Fruit fly (Drosophila melanogaster) whole organism, embryonic: ENCODE data around the gene Wbp2.
A peak's percentile ranks its signal among the peaks of the same experiment; 100 is the strongest.

Experiments
- Aef1 ChIP-seq: fragments of 200-800 bp; sonication (Bioruptor generic); IDR thresholded peaks from 3 replicates; pipeline ENCODE4 v1.3.6; 2022; ENCODE audit warnings: missing biosample characterization, missing genetic modification characterization
- CG10147 ChIP-seq: fragments of 200-800 bp; sonication (Bioruptor generic); optimal IDR thresholded peaks from 2 replicates; lab custom pipeline; 2019; ENCODE audit warnings: missing biosample characterization, mild to moderate bottlenecking, missing genetic modification characterization, moderate library complexity
- CG10209 ChIP-seq: fragments of 200-800 bp; sonication (Bioruptor generic); optimal IDR thresholded peaks from 3 replicates; lab custom pipeline; 2017; ENCODE audit warnings: missing biosample characterization, mild to moderate bottlenecking, missing genetic modification characterization, missing genetic modification reagents
- CG11695 ChIP-seq: fragments of 200-800 bp; sonication (Bioruptor generic); IDR thresholded peaks from 3 replicates; pipeline ENCODE4 v1.3.6; 2022; ENCODE audit warnings: missing biosample characterization, missing genetic modification characterization
- CG12071 ChIP-seq: fragments of 200-800 bp; sonication (Bioruptor generic); optimal IDR thresholded peaks from 3 replicates; lab custom pipeline; 2018; ENCODE audit warnings: missing biosample characterization, mild to moderate bottlenecking, missing genetic modification characterization
- CG13287 ChIP-seq: fragments of 200-800 bp; sonication (Bioruptor generic); IDR thresholded peaks from 2 replicates; pipeline ENCODE4 v1.3.6; 2022; ENCODE audit warnings: missing biosample characterization, missing genetic modification characterization; ENCODE audit not compliant: partially characterized antibody
- CG14050 ChIP-seq: fragments of 200-800 bp; sonication (Bioruptor generic); IDR thresholded peaks from 3 replicates; pipeline ENCODE4 v1.3.6; 2022; ENCODE audit warnings: missing biosample characterization, missing genetic modification characterization
- CG15514 ChIP-seq: fragments of 200-800 bp; sonication (Bioruptor generic); optimal IDR thresholded peaks from 3 replicates; lab custom pipeline; 2017; ENCODE audit warnings: missing biosample characterization, missing genetic modification characterization, mild to moderate bottlenecking, moderate library complexity, missing genetic modification reagents
- CG17568 ChIP-seq: fragments of 200-800 bp; sonication (Bioruptor generic); optimal IDR thresholded peaks from 2 replicates; lab custom pipeline; 2018; ENCODE audit warnings: missing biosample characterization, mild to moderate bottlenecking, missing genetic modification characterization, moderate library complexity
- CG17612 ChIP-seq: fragments of 200-800 bp; sonication (Bioruptor generic); IDR thresholded peaks from 2 replicates; pipeline ENCODE4 v1.3.6; 2022; ENCODE audit warnings: missing biosample characterization, missing genetic modification characterization
- CG31388 ChIP-seq: fragments of 200-800 bp; sonication (Bioruptor generic); optimal IDR thresholded peaks from 2 replicates; lab custom pipeline; 2016; ENCODE audit warnings: missing biosample characterization, missing genetic modification characterization
- CG32772 ChIP-seq: fragments of 200-800 bp; sonication (Bioruptor generic); IDR thresholded peaks from 2 replicates; pipeline ENCODE4 v1.3.6; 2022; ENCODE audit warnings: missing biosample characterization, missing genetic modification characterization
- CG33557 ChIP-seq: fragments of 200-800 bp; sonication (Bioruptor generic); optimal IDR thresholded peaks from 2 replicates; lab custom pipeline; 2019; ENCODE audit warnings: missing biosample characterization, mild to moderate bottlenecking, missing genetic modification characterization, moderate library complexity
- CG42726 ChIP-seq: fragments of 200-800 bp; sonication (Bioruptor generic); IDR thresholded peaks from 2 replicates; pipeline ENCODE4 v1.3.6; 2022; ENCODE audit warnings: missing biosample characterization, missing genetic modification characterization; ENCODE audit not compliant: partially characterized antibody
- CG4617 ChIP-seq: fragments of 200-800 bp; sonication (Bioruptor generic); optimal IDR thresholded peaks from 3 replicates; lab custom pipeline; 2016; ENCODE audit warnings: missing biosample characterization, missing genetic modification characterization, borderline replicate concordance
- CG4854 ChIP-seq: fragments of 200-800 bp; sonication (Bioruptor generic); optimal IDR thresholded peaks from 2 replicates; lab custom pipeline; 2016; ENCODE audit warnings: missing biosample characterization, missing genetic modification characterization, inconsistent platforms
- CG8924 ChIP-seq: fragments of 200-800 bp; optimal IDR thresholded peaks from 3 replicates; lab custom pipeline; 2019; ENCODE audit warnings: missing biosample characterization, mild to moderate bottlenecking, missing genetic modification characterization, moderate library complexity
- CG9797 ChIP-seq: fragments of 200-800 bp; sonication (Bioruptor generic); optimal IDR thresholded peaks from 3 replicates; lab custom pipeline; 2018; ENCODE audit warnings: missing biosample characterization, mild to moderate bottlenecking, missing genetic modification characterization
- CTCF ChIP-seq: fragments of 200-800 bp; sonication (Bioruptor generic); optimal IDR thresholded peaks from 2 replicates; lab custom pipeline; 2017; ENCODE audit warnings: missing biosample characterization, mild to moderate bottlenecking, missing genetic modification characterization, moderate library complexity
- CkIIα-i1 ChIP-seq: fragments of 200-800 bp; sonication (Bioruptor generic); IDR thresholded peaks from 2 replicates; pipeline ENCODE4 v1.3.6; 2022; ENCODE audit warnings: missing biosample characterization, missing genetic modification characterization
- Eip74EF ChIP-seq, 2 experiments: fragments of 200-800 bp in 1 of 2; fragments of >200 bp in 1 of 2; sonication (Bioruptor generic) in 1 of 2; optimal IDR thresholded peaks; 2 replicates each; lab custom pipeline; 2017 to 2019; ENCODE audit warnings: missing biosample characterization in 2 of 2, missing genetic modification characterization in 2 of 2, mild to moderate bottlenecking in 1 of 2, moderate library complexity in 1 of 2
- Fer1 ChIP-seq: fragments of 200-800 bp; sonication (Bioruptor generic); optimal IDR thresholded peaks from 2 replicates; lab custom pipeline; 2017; ENCODE audit warnings: missing biosample characterization, mild to moderate bottlenecking, missing genetic modification characterization
- HLHmδ ChIP-seq: fragments of 200-800 bp; sonication (Bioruptor generic); optimal IDR thresholded peaks from 2 replicates; lab custom pipeline; 2018; ENCODE audit warnings: missing biosample characterization, mild to moderate bottlenecking, missing genetic modification characterization, moderate library complexity
- Hmr ChIP-seq: fragments of 200-800 bp; sonication (Bioruptor generic); optimal IDR thresholded peaks from 3 replicates; lab custom pipeline; 2017; ENCODE audit warnings: mild to moderate bottlenecking, missing biosample characterization, missing genetic modification reagents, missing genetic modification characterization
- MTF-1 ChIP-seq: fragments of 200-800 bp; sonication (Bioruptor generic); optimal IDR thresholded peaks from 2 replicates; lab custom pipeline; 2018; ENCODE audit warnings: missing biosample characterization, mild to moderate bottlenecking, missing genetic modification characterization, borderline replicate concordance
- NFAT ChIP-seq: fragments of 200-800 bp; sonication (Bioruptor generic); IDR thresholded peaks from 2 replicates; pipeline ENCODE4 v1.3.6; 2022; ENCODE audit warnings: missing biosample characterization, missing genetic modification characterization
- Side ChIP-seq: fragments of 200-800 bp; sonication (Bioruptor generic); optimal IDR thresholded peaks from 2 replicates; lab custom pipeline; 2016; ENCODE audit warnings: missing biosample characterization, missing genetic modification characterization
- Sin3A ChIP-seq: fragments of >200 bp; optimal IDR thresholded peaks from 2 replicates; lab custom pipeline; 2018
- Usf ChIP-seq: fragments of 200-800 bp; sonication (Bioruptor generic); optimal IDR thresholded peaks from 2 replicates; lab custom pipeline; 2017; ENCODE audit warnings: missing genotype, missing biosample characterization, missing genetic modification characterization
- YL-1 ChIP-seq: fragments of 200-800 bp; sonication (Bioruptor generic); optimal IDR thresholded peaks from 3 replicates; lab custom pipeline; 2017; ENCODE audit warnings: missing biosample characterization, mild to moderate bottlenecking, missing genetic modification characterization
- ac ChIP-seq: fragments of 200-800 bp; sonication (Bioruptor generic); optimal IDR thresholded peaks from 3 replicates; lab custom pipeline; 2017; ENCODE audit warnings: missing biosample characterization, mild to moderate bottlenecking, missing genetic modification characterization
- aop ChIP-seq: fragments of 200-800 bp; sonication (Bioruptor generic); IDR thresholded peaks from 2 replicates; pipeline ENCODE4 v1.3.6; 2022; ENCODE audit warnings: missing biosample characterization, missing genetic modification characterization
- ash1 ChIP-seq: fragments of 200-800 bp; sonication (Bioruptor generic); optimal IDR thresholded peaks from 2 replicates; lab custom pipeline; 2018; ENCODE audit warnings: missing biosample characterization, mild to moderate bottlenecking, missing genetic modification characterization
- az2 ChIP-seq: fragments of 200-800 bp; sonication (Bioruptor generic); optimal IDR thresholded peaks from 3 replicates; lab custom pipeline; 2016; ENCODE audit warnings: missing biosample characterization, missing genetic modification characterization
- chinmo ChIP-seq: fragments of 200-800 bp; sonication (Bioruptor generic); IDR thresholded peaks from 4 replicates; pipeline ENCODE4 v1.3.6; 2022; ENCODE audit warnings: missing biosample characterization, missing genetic modification characterization; ENCODE audit not compliant: partially characterized antibody
- eve ChIP-seq, 2 experiments: fragments of >200 bp; optimal IDR thresholded peaks; 2 replicates each; lab custom pipeline; 2017; ENCODE audit warnings: missing biosample characterization in 2 of 2, missing genetic modification characterization in 2 of 2
- fru ChIP-seq: fragments of >200 bp; optimal IDR thresholded peaks from 2 replicates; lab custom pipeline; 2017
- ftz-f1 ChIP-seq: fragments of 200-800 bp; sonication (Bioruptor generic); optimal IDR thresholded peaks from 2 replicates; lab custom pipeline; 2016; ENCODE audit warnings: missing biosample characterization, missing genetic modification characterization
- fu2 ChIP-seq: fragments of 200-800 bp; sonication (Bioruptor generic); optimal IDR thresholded peaks from 2 replicates; lab custom pipeline; 2016; ENCODE audit warnings: missing biosample characterization, missing genetic modification characterization
- grn ChIP-seq: fragments of 200-800 bp; sonication (Bioruptor generic); optimal IDR thresholded peaks from 3 replicates; lab custom pipeline; 2017; ENCODE audit warnings: missing biosample characterization, missing genetic modification characterization
- gro ChIP-seq: fragments of 200-800 bp; sonication (Bioruptor generic); optimal IDR thresholded peaks from 2 replicates; lab custom pipeline; 2016; ENCODE audit warnings: missing biosample characterization, missing genetic modification characterization
- mirr ChIP-seq: fragments of 200-800 bp; sonication (Bioruptor generic); optimal IDR thresholded peaks from 3 replicates; lab custom pipeline; 2018; ENCODE audit warnings: missing biosample characterization, mild to moderate bottlenecking, missing genetic modification characterization
- oc ChIP-seq: fragments of 200-800 bp; sonication (Bioruptor generic); optimal IDR thresholded peaks from 2 replicates; lab custom pipeline; 2018; ENCODE audit warnings: missing biosample characterization, mild to moderate bottlenecking, missing genetic modification characterization, moderate library complexity
- ranshi ChIP-seq: fragments of 200-800 bp; sonication (Bioruptor generic); IDR thresholded peaks from 2 replicates; pipeline ENCODE4 v1.3.6; 2022; ENCODE audit warnings: missing biosample characterization, missing genetic modification characterization
- repo ChIP-seq: fragments of 200-800 bp; sonication (Bioruptor generic); optimal IDR thresholded peaks from 2 replicates; lab custom pipeline; 2016; ENCODE audit warnings: missing biosample characterization, missing genetic modification characterization
- row ChIP-seq: fragments of 200-800 bp; sonication (Bioruptor generic); IDR thresholded peaks from 3 replicates; pipeline ENCODE4 v1.3.6; 2022; ENCODE audit warnings: missing biosample characterization, missing genetic modification characterization
- slbo ChIP-seq: fragments of 200-800 bp; sonication (Bioruptor generic); IDR thresholded peaks from 2 replicates; pipeline ENCODE4 v1.3.6; 2022; ENCODE audit warnings: missing biosample characterization, missing genetic modification characterization
- sug ChIP-seq: fragments of 200-800 bp; optimal IDR thresholded peaks from 2 replicates; lab custom pipeline; 2019; ENCODE audit warnings: missing biosample characterization, mild to moderate bottlenecking, missing genetic modification characterization, moderate library complexity
- trem ChIP-seq: fragments of 200-800 bp; optimal IDR thresholded peaks from 3 replicates; lab custom pipeline; 2019; ENCODE audit warnings: missing biosample characterization, mild to moderate bottlenecking, missing genetic modification characterization, moderate library complexity
- trh ChIP-seq: fragments of 200-800 bp; sonication (Bioruptor generic); optimal IDR thresholded peaks from 2 replicates; lab custom pipeline; 2016; ENCODE audit warnings: missing biosample characterization, missing genetic modification characterization
- zf30C ChIP-seq: fragments of 200-800 bp; sonication (Bioruptor generic); optimal IDR thresholded peaks from 3 replicates; lab custom pipeline; 2018; ENCODE audit warnings: missing biosample characterization, mild to moderate bottlenecking, missing genetic modification characterization

The Wbp2 gene

dm6 chr3L:12804730-12805170 is 45.2 kb upstream of the Wbp2 start, which contains the start of gene Atg1 (continued):
- TF ChIP-seq sug (tag; lab: Kevin White, UChicago) = no peak
- TF ChIP-seq CG10209 (GFP tag; lab: Kevin White, UChicago) = no peak
- peak; percentile 20 for TF ChIP-seq gro (GFP tag; lab: Kevin White, UChicago)
- TF ChIP-seq ranshi = 0 out of 2 replicates have a peak, but pooled peaks have one; percentile 10
- no peak for TF ChIP-seq ac (GFP tag; lab: Kevin White, UChicago)
- TF ChIP-seq ash1 = peak; percentile 19
- TF ChIP-seq CG14050 (GFP tag; lab: Robert Waterston, UW) = no peak
- peak; percentile 69 for TF ChIP-seq CG9797 (GFP tag; lab: Kevin White, UChicago)
- TF ChIP-seq eve (GFP tag; optimal IDR thresholded peaks at IDR 0.05; lab: Kevin White, UChicago) = no peak
- no peak for TF ChIP-seq CG32772 (GFP tag; lab: Robert Waterston, UW)
- no peak for TF ChIP-seq CG33557 (GFP tag; lab: Kevin White, UChicago)
- TF ChIP-seq Sin3A (lab: Kevin White, UChicago) = peak; percentile 6
- TF ChIP-seq YL-1 (GFP tag; lab: Kevin White, UChicago) = peak; percentile 3
- no peak for TF ChIP-seq fu2 (GFP tag; lab: Kevin White, UChicago)
- TF ChIP-seq CG8924 = peak; percentile 3
- TF ChIP-seq CG17612 = no peak
- no peak for TF ChIP-seq oc (tag; lab: Kevin White, UChicago)
- TF ChIP-seq grn (GFP tag; lab: Kevin White, UChicago) = peak; percentile 13
- TF ChIP-seq Fer1 (GFP tag; lab: Kevin White, UChicago) = peak; percentile 38
- peak; percentile 7 for TF ChIP-seq mirr (GFP tag; lab: Kevin White, UChicago)
- no peak for TF ChIP-seq CkIIα-i1 (GFP tag; lab: Robert Waterston, UW)
- TF ChIP-seq CG17568 (GFP tag; lab: Kevin White, UChicago) = peak; percentile 10
- no peak for TF ChIP-seq trh (GFP tag; lab: Kevin White, UChicago)
- TF ChIP-seq slbo = no peak
- TF ChIP-seq CG42726 (GFP tag; lab: Robert Waterston, UW) = peak; percentile 53; the same call in 1 of the 2 replicates
- 0 out of 4 replicates have a peak, but pooled peaks have one; percentile 52 for TF ChIP-seq chinmo
- no peak for TF ChIP-seq CTCF (GFP tag; lab: Kevin White, UChicago)
- no peak for TF ChIP-seq ftz-f1 (GFP tag; lab: Kevin White, UChicago)
- peak; percentile 10 for TF ChIP-seq zf30C (GFP tag; lab: Kevin White, UChicago)
- peak; percentile 22 for TF ChIP-seq CG12071
- 0 out of 2 replicates have a peak, but pooled peaks have one; percentile 17 for TF ChIP-seq aop (GFP tag; lab: Robert Waterston, UW)
- peak; percentile 16 for TF ChIP-seq CG10147 (GFP tag; lab: Kevin White, UChicago)
- no peak for TF ChIP-seq Aef1 (GFP tag; lab: Robert Waterston, UW)
- TF ChIP-seq Usf (GFP tag; lab: Kevin White, UChicago) = no peak
- peak; percentile 38 for TF ChIP-seq Side (GFP tag; lab: Kevin White, UChicago)
- TF ChIP-seq NFAT (GFP tag; lab: Robert Waterston, UW) = peak; percentile 37; the same call in 1 of the 2 replicates
- TF ChIP-seq CG15514 (GFP tag; lab: Kevin White, UChicago) = peak; percentile 36
- peak; percentile 39 for TF ChIP-seq CG4617 (GFP tag; lab: Kevin White, UChicago)
- TF ChIP-seq row (GFP tag; lab: Robert Waterston, UW) = peak; percentile 37; the same call in 2 of the 3 replicates
- 0 out of 3 replicates have a peak, but pooled peaks have one; percentile 33 for TF ChIP-seq CG11695 (GFP tag; lab: Robert Waterston, UW)
- peak; percentile 3 for TF ChIP-seq trem (tag; lab: Kevin White, UChicago)
- TF ChIP-seq az2 (GFP tag; lab: Kevin White, UChicago) = no peak
- TF ChIP-seq Eip74EF (GFP tag; optimal IDR thresholded peaks at IDR 0.05; lab: Kevin White, UChicago) = peak in 1 of 2 experiments; percentile 18
- peak; percentile 33 for TF ChIP-seq MTF-1 (GFP tag; lab: Kevin White, UChicago)
- peak; percentile 51 for TF ChIP-seq HLHmδ
- no peak for TF ChIP-seq fru (lab: Kevin White, UChicago)
- no peak for TF ChIP-seq repo (GFP tag; lab: Kevin White, UChicago)
- peak; percentile 19; the same call in 1 of the 2 replicates for TF ChIP-seq CG13287
- TF ChIP-seq CG4854 (GFP tag; lab: Kevin White, UChicago) = no peak
- TF ChIP-seq Hmr (GFP tag; lab: Kevin White, UChicago) = peak; percentile 37
- no peak for TF ChIP-seq CG31388 (GFP tag; lab: Kevin White, UChicago)
